Fruit fly (Drosophila melanogaster) whole organism, embryonic: ENCODE results near the gene CG4730.

Source experiments
- CG10565 ChIP-seq: fragments of 200-800 bp; sonication (Bioruptor generic); optimal IDR thresholded peaks from 3 replicates; lab custom pipeline; 2016; ENCODE audit warnings: missing biosample characterization, mild to moderate bottlenecking, missing genetic modification characterization
- CG11093 ChIP-seq: fragments of 200-800 bp; sonication (Bioruptor generic); IDR thresholded peaks from 3 replicates; pipeline ENCODE4 v1.3.6; 2022; ENCODE audit warnings: missing biosample characterization, missing genetic modification characterization
- CG11456 ChIP-seq: fragments of 200-800 bp; sonication (Bioruptor generic); IDR thresholded peaks from 3 replicates; pipeline ENCODE4 v1.3.6; 2022; ENCODE audit warnings: missing biosample characterization, missing genetic modification characterization
- CG11695 ChIP-seq: fragments of 200-800 bp; sonication (Bioruptor generic); IDR thresholded peaks from 3 replicates; pipeline ENCODE4 v1.3.6; 2022; ENCODE audit warnings: missing biosample characterization, missing genetic modification characterization
- CG11723 ChIP-seq: fragments of 200-800 bp; sonication (Bioruptor generic); optimal IDR thresholded peaks from 2 replicates; lab custom pipeline; 2017; ENCODE audit warnings: missing biosample characterization, mild to moderate bottlenecking, missing genetic modification characterization
- CG12942 ChIP-seq: fragments of 200-800 bp; sonication (Bioruptor generic); optimal IDR thresholded peaks from 3 replicates; lab custom pipeline; 2016; ENCODE audit warnings: missing biosample characterization, missing genetic modification characterization
- CG13624 ChIP-seq: fragments of 200-800 bp; sonication (Bioruptor generic); optimal IDR thresholded peaks from 2 replicates; lab custom pipeline; 2016; ENCODE audit warnings: missing biosample characterization, missing genetic modification characterization
- CG15073 ChIP-seq: fragments of 200-800 bp; sonication (Bioruptor generic); optimal IDR thresholded peaks from 2 replicates; lab custom pipeline; 2016; ENCODE audit warnings: missing biosample characterization, missing genetic modification characterization
- CG15696 ChIP-seq: fragments of 200-800 bp; sonication (Bioruptor generic); optimal IDR thresholded peaks from 2 replicates; lab custom pipeline; 2019; ENCODE audit warnings: missing biosample characterization, mild to moderate bottlenecking, missing genetic modification characterization, moderate library complexity
- CG1602 ChIP-seq: fragments of 200-800 bp; sonication (Bioruptor generic); optimal IDR thresholded peaks from 3 replicates; lab custom pipeline; 2016; ENCODE audit warnings: missing biosample characterization, missing genetic modification characterization
- CG17328 ChIP-seq: fragments of 200-800 bp; sonication (Bioruptor generic); IDR thresholded peaks from 2 replicates; pipeline ENCODE4 v1.3.6; 2022; ENCODE audit warnings: missing biosample characterization, missing genetic modification characterization
- CG17612 ChIP-seq: fragments of 200-800 bp; sonication (Bioruptor generic); IDR thresholded peaks from 2 replicates; pipeline ENCODE4 v1.3.6; 2022; ENCODE audit warnings: missing biosample characterization, missing genetic modification characterization
- CG17802 ChIP-seq: fragments of 200-800 bp; sonication (Bioruptor generic); optimal IDR thresholded peaks from 2 replicates; lab custom pipeline; 2018; ENCODE audit warnings: missing biosample characterization, mild to moderate bottlenecking, missing genetic modification characterization, moderate library complexity
- CG17912 ChIP-seq: fragments of 200-800 bp; sonication (Bioruptor generic); optimal IDR thresholded peaks from 2 replicates; lab custom pipeline; 2018; ENCODE audit warnings: missing biosample characterization, mild to moderate bottlenecking, missing genetic modification characterization
- CG2129 ChIP-seq: fragments of 200-800 bp; sonication (Bioruptor generic); IDR thresholded peaks from 2 replicates; pipeline ENCODE4 v1.3.6; 2022; ENCODE audit warnings: missing biosample characterization, missing genetic modification characterization; ENCODE audit not compliant: partially characterized antibody
- CG2202 ChIP-seq: fragments of 200-800 bp; sonication (Bioruptor generic); optimal IDR thresholded peaks from 2 replicates; lab custom pipeline; 2018; ENCODE audit warnings: missing biosample characterization, mild to moderate bottlenecking, missing genetic modification characterization
- CG32767 ChIP-seq: fragments of 200-800 bp; sonication (Bioruptor generic); IDR thresholded peaks from 2 replicates; pipeline ENCODE4 v1.3.6; 2022; ENCODE audit warnings: missing biosample characterization, missing genetic modification characterization
- CG32772 ChIP-seq: fragments of 200-800 bp; sonication (Bioruptor generic); IDR thresholded peaks from 2 replicates; pipeline ENCODE4 v1.3.6; 2022; ENCODE audit warnings: missing biosample characterization, missing genetic modification characterization
- CG34376 ChIP-seq: fragments of 200-800 bp; sonication (Bioruptor generic); optimal IDR thresholded peaks from 2 replicates; lab custom pipeline; 2018; ENCODE audit warnings: missing biosample characterization, mild to moderate bottlenecking, missing genetic modification characterization
- CG3847 ChIP-seq: fragments of 200-800 bp; sonication (Bioruptor generic); IDR thresholded peaks from 2 replicates; pipeline ENCODE4 v1.3.6; 2022; ENCODE audit warnings: missing biosample characterization, missing genetic modification characterization
- CG4328 ChIP-seq: fragments of 200-800 bp; sonication (Bioruptor generic); optimal IDR thresholded peaks from 3 replicates; lab custom pipeline; 2017; ENCODE audit warnings: missing biosample characterization, missing genetic modification reagents, missing genetic modification characterization
- CG4854 ChIP-seq: fragments of 200-800 bp; sonication (Bioruptor generic); optimal IDR thresholded peaks from 2 replicates; lab custom pipeline; 2016; ENCODE audit warnings: missing biosample characterization, missing genetic modification characterization, inconsistent platforms
- CG7839 ChIP-seq: fragments of 200-800 bp; sonication (Bioruptor generic); optimal IDR thresholded peaks from 3 replicates; lab custom pipeline; 2018; ENCODE audit warnings: missing biosample characterization, mild to moderate bottlenecking, missing genetic modification characterization, moderate library complexity
- CG7928 ChIP-seq: fragments of 200-800 bp; sonication (Bioruptor generic); optimal IDR thresholded peaks from 2 replicates; lab custom pipeline; 2017; ENCODE audit warnings: missing biosample characterization, mild to moderate bottlenecking, missing genetic modification characterization
- CG7963 ChIP-seq: fragments of 200-800 bp; sonication (Bioruptor generic); IDR thresholded peaks from 3 replicates; pipeline ENCODE4 v1.3.6; 2022; ENCODE audit warnings: missing biosample characterization, missing genetic modification characterization; ENCODE audit not compliant: partially characterized antibody
- Chrac-16 ChIP-seq: fragments of 200-800 bp; sonication (Bioruptor generic); optimal IDR thresholded peaks from 3 replicates; lab custom pipeline; 2016; ENCODE audit warnings: missing biosample characterization, missing genetic modification characterization
- Dip2 ChIP-seq: fragments of 200-800 bp; sonication (Bioruptor generic); IDR thresholded peaks from 2 replicates; pipeline ENCODE4 v1.3.6; 2022; ENCODE audit warnings: missing biosample characterization, missing genetic modification characterization
- Doc3 ChIP-seq: fragments of 200-800 bp; sonication (Bioruptor generic); IDR thresholded peaks from 3 replicates; pipeline ENCODE4 v1.3.6; 2022; ENCODE audit warnings: missing biosample characterization, missing genetic modification characterization; ENCODE audit not compliant: partially characterized antibody
- HLHmδ ChIP-seq: fragments of 200-800 bp; sonication (Bioruptor generic); optimal IDR thresholded peaks from 2 replicates; lab custom pipeline; 2018; ENCODE audit warnings: missing biosample characterization, mild to moderate bottlenecking, missing genetic modification characterization, moderate library complexity
- Hr51 ChIP-seq, 2 experiments: fragments of 200-800 bp; sonication (Bioruptor generic); optimal IDR thresholded peaks; 2 replicates in 1 of 2; 3 replicates in 1 of 2; lab custom pipeline; 2016 to 2018; ENCODE audit warnings: missing biosample characterization in 2 of 2, missing genetic modification characterization in 2 of 2, mild to moderate bottlenecking in 1 of 2, moderate library complexity in 1 of 2
- Myb ChIP-seq: fragments of 200-800 bp; sonication (Bioruptor generic); optimal IDR thresholded peaks from 2 replicates; lab custom pipeline; 2016; ENCODE audit warnings: missing biosample characterization, missing genetic modification characterization
- Ravus ChIP-seq: fragments of 200-800 bp; sonication (Bioruptor generic); IDR thresholded peaks from 2 replicates; pipeline ENCODE4 v1.3.6; 2022; ENCODE audit warnings: missing biosample characterization, missing genetic modification characterization
- Rfx ChIP-seq: fragments of 200-800 bp; sonication (Bioruptor generic); IDR thresholded peaks from 2 replicates; pipeline ENCODE4 v1.3.6; 2022; ENCODE audit warnings: missing biosample characterization, missing genetic modification characterization
- Xbp1 ChIP-seq: fragments of 200-800 bp; sonication (Bioruptor generic); optimal IDR thresholded peaks from 3 replicates; lab custom pipeline; 2016; ENCODE audit warnings: missing biosample characterization, mild to moderate bottlenecking, missing genetic modification characterization
- az2 ChIP-seq: fragments of 200-800 bp; sonication (Bioruptor generic); optimal IDR thresholded peaks from 3 replicates; lab custom pipeline; 2016; ENCODE audit warnings: missing biosample characterization, missing genetic modification characterization
- cato ChIP-seq: fragments of 200-800 bp; sonication (Bioruptor generic); optimal IDR thresholded peaks from 2 replicates; lab custom pipeline; 2016; ENCODE audit warnings: missing biosample characterization, missing genetic modification characterization, borderline replicate concordance
- danr ChIP-seq: fragments of 200-800 bp; sonication (Bioruptor generic); IDR thresholded peaks from 2 replicates; pipeline ENCODE4 v1.3.6; 2022; ENCODE audit warnings: missing biosample characterization, missing genetic modification characterization
- dm ChIP-seq: fragments of 200-800 bp; sonication (Bioruptor generic); optimal IDR thresholded peaks from 3 replicates; lab custom pipeline; 2016; ENCODE audit warnings: missing biosample characterization, missing genetic modification characterization
- eve ChIP-seq, 2 experiments: fragments of >200 bp; optimal IDR thresholded peaks; 2 replicates each; lab custom pipeline; 2017; ENCODE audit warnings: missing biosample characterization in 2 of 2, missing genetic modification characterization in 2 of 2
- eyg ChIP-seq: fragments of 200-800 bp; sonication (Bioruptor generic); optimal IDR thresholded peaks from 3 replicates; lab custom pipeline; 2016; ENCODE audit warnings: missing biosample characterization, missing genetic modification characterization
- gro ChIP-seq: fragments of 200-800 bp; sonication (Bioruptor generic); optimal IDR thresholded peaks from 2 replicates; lab custom pipeline; 2016; ENCODE audit warnings: missing biosample characterization, missing genetic modification characterization
- inv ChIP-seq: fragments of 200-800 bp; sonication (Bioruptor generic); IDR thresholded peaks from 2 replicates; pipeline ENCODE4 v1.3.6; 2022; ENCODE audit warnings: missing biosample characterization, missing genetic modification characterization; ENCODE audit not compliant: partially characterized antibody
- ranshi ChIP-seq: fragments of 200-800 bp; sonication (Bioruptor generic); IDR thresholded peaks from 2 replicates; pipeline ENCODE4 v1.3.6; 2022; ENCODE audit warnings: missing biosample characterization, missing genetic modification characterization
- seq ChIP-seq: fragments of 200-800 bp; sonication (Bioruptor generic); IDR thresholded peaks from 2 replicates; pipeline ENCODE4 v1.3.6; 2022; ENCODE audit warnings: missing biosample characterization, missing genetic modification characterization
- so ChIP-seq: fragments of 200-800 bp; sonication (Bioruptor generic); IDR thresholded peaks from 3 replicates; pipeline ENCODE4 v1.3.6; 2022; ENCODE audit warnings: missing biosample characterization, missing genetic modification characterization
- ssp ChIP-seq: fragments of 200-800 bp; sonication (Bioruptor generic); IDR thresholded peaks from 2 replicates; pipeline ENCODE4 v1.3.6; 2022; ENCODE audit warnings: missing biosample characterization, missing genetic modification characterization
- trh ChIP-seq: fragments of 200-800 bp; sonication (Bioruptor generic); optimal IDR thresholded peaks from 2 replicates; lab custom pipeline; 2016; ENCODE audit warnings: missing biosample characterization, missing genetic modification characterization
- unc-4 ChIP-seq: fragments of 200-800 bp; sonication (Bioruptor generic); IDR thresholded peaks from 2 replicates; pipeline ENCODE4 v1.3.6; 2022; ENCODE audit warnings: missing biosample characterization, missing genetic modification characterization; ENCODE audit not compliant: partially characterized antibody
- zf30C ChIP-seq: fragments of 200-800 bp; sonication (Bioruptor generic); optimal IDR thresholded peaks from 3 replicates; lab custom pipeline; 2018; ENCODE audit warnings: missing biosample characterization, mild to moderate bottlenecking, missing genetic modification characterization
- zfh2 ChIP-seq: fragments of 200-800 bp; sonication (Bioruptor generic); optimal IDR thresholded peaks from 2 replicates; lab custom pipeline; 2016; ENCODE audit warnings: missing biosample characterization, missing genetic modification characterization

CG4730 gene

DNA sequence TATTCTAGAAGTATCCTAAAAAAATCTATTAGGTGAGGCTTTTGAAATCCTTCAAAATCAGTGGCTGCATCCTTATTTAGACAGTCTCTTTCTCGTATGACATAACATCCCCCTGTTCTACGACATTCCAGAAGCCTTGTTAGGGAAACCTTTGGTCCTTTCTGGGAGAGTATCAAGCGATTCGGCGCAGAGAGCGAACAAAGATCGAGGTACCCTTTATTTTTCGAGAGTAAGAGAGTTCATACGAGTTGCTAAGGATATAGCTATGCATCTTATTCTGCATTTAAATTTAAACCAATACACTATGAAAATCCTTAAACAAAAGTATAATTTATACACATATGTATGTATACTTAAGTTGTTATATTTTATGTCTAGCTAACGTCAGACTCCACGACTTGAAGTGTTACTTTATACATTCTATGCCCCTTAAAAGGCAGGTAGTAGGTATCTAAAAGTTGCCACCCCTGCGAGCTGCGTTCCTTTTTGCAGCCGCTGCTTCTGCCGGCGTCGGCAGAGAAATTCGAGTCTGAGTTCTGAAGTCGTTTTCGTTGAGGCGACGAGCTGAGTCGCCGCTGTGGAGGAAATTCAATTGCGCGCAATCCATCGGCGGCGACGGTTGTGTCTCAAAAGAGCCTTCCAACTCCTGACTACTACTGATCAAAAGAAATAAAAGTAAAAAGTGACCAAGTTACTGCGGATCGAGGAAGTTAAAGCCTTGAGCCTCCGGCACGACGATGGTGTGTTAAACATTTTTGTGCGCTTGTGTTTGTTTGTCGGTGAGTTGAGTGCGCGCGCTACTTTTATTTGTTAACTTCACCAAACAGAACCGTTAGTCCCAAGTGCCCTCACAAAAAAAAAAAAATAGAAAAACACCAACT, 40.9 kb downstream of the CG4730 start, which contains the start of gene jigr1 (continued):
- TF ChIP-seq CG11093 (GFP tag; lab: Robert Waterston, UW): no peak
- TF ChIP-seq CG13624: no peak
- TF ChIP-seq CG15073 (GFP tag; lab: Kevin White, UChicago): no peak
- no peak for TF ChIP-seq Myb (GFP tag; lab: Kevin White, UChicago)
- no peak for TF ChIP-seq Doc3
- TF ChIP-seq CG17328 (GFP tag; lab: Robert Waterston, UW): peak; percentile 49; the same call in 1 of the 2 replicates
- TF ChIP-seq danr (GFP tag; lab: Robert Waterston, UW): no peak
- TF ChIP-seq eve (GFP tag; optimal IDR thresholded peaks at IDR 0.05; lab: Kevin White, UChicago): peak in 1 of 2 experiments; percentile 41
- no peak for TF ChIP-seq gro
- TF ChIP-seq CG7839 (tag; lab: Kevin White, UChicago): peak; percentile 52
- no peak for TF ChIP-seq CG2129 (GFP tag; lab: Robert Waterston, UW)
- no peak for TF ChIP-seq zfh2
- no peak for TF ChIP-seq eyg
- TF ChIP-seq CG11456: no peak
- no peak for TF ChIP-seq Ravus (GFP tag; lab: Robert Waterston, UW)
- TF ChIP-seq CG2202 (tag; lab: Kevin White, UChicago): peak; percentile 32
- no peak for TF ChIP-seq CG32767
- peak; percentile 45 for TF ChIP-seq Chrac-16 (GFP tag; lab: Kevin White, UChicago)
- TF ChIP-seq ssp (GFP tag; lab: Robert Waterston, UW): no peak
- TF ChIP-seq CG10565 (GFP tag; lab: Kevin White, UChicago): no peak
- TF ChIP-seq CG17802 (tag; lab: Kevin White, UChicago): no peak
- no peak for TF ChIP-seq CG7928 (GFP tag; lab: Kevin White, UChicago)
- no peak for TF ChIP-seq CG32772
- no peak for TF ChIP-seq Hr51 (GFP tag; optimal IDR thresholded peaks at IDR 0.05; lab: Kevin White, UChicago)
- TF ChIP-seq CG11695 (GFP tag; lab: Robert Waterston, UW): 0 out of 3 replicates have a peak, but pooled peaks have one; percentile 34
- no peak for TF ChIP-seq CG17612 (GFP tag; lab: Robert Waterston, UW)
- TF ChIP-seq Dip2 (GFP tag; lab: Robert Waterston, UW): no peak
- no peak for TF ChIP-seq dm (GFP tag; lab: Kevin White, UChicago)
- peak; percentile 21 for TF ChIP-seq Xbp1 (GFP tag; lab: Kevin White, UChicago)
- no peak for TF ChIP-seq cato
- TF ChIP-seq ranshi: no peak
- TF ChIP-seq az2: peak; percentile 29
- TF ChIP-seq CG12942 (GFP tag; lab: Kevin White, UChicago): no peak
- no peak for TF ChIP-seq CG3847 (GFP tag; lab: Robert Waterston, UW)
- TF ChIP-seq CG4328 (GFP tag; lab: Kevin White, UChicago): no peak
- TF ChIP-seq CG4854 (GFP tag; lab: Kevin White, UChicago): no peak
- TF ChIP-seq trh (GFP tag; lab: Kevin White, UChicago): no peak
- no peak for TF ChIP-seq seq (GFP tag; lab: Robert Waterston, UW)
- 0 out of 3 replicates have a peak, but pooled peaks have one; percentile 24 for TF ChIP-seq so
- TF ChIP-seq unc-4: no peak
- no peak for TF ChIP-seq HLHmδ
- no peak for TF ChIP-seq CG17912 (GFP tag; lab: Kevin White, UChicago)
- no peak for TF ChIP-seq Rfx (GFP tag; lab: Robert Waterston, UW)
- TF ChIP-seq zf30C: no peak
- TF ChIP-seq inv: no peak
- no peak for TF ChIP-seq CG7963
- TF ChIP-seq CG11723 (GFP tag; lab: Kevin White, UChicago): no peak
- TF ChIP-seq CG15696 (tag; lab: Kevin White, UChicago): peak; percentile 90
- TF ChIP-seq CG1602 (GFP tag; lab: Kevin White, UChicago): peak; percentile 47
- TF ChIP-seq CG34376 (GFP tag; lab: Kevin White, UChicago): no peak
